Worm (Caenorhabditis elegans) whole organism, young adult: ENCODE data around the gene phy-2.

Experiments
- F10E7.11 ChIP-seq: sonication (generic microtip); optimal IDR thresholded peaks from 2 replicates; lab custom pipeline; 2017; ENCODE audit warnings: mild to moderate bottlenecking, missing genetic modification characterization, moderate library complexity, missing compliant biosample characterization
- K11D2.4 ChIP-seq: fragments of 200-800 bp; sonication (Bioruptor generic); IDR thresholded peaks from 2 replicates; pipeline ENCODE4 v1.3.6; 2022; ENCODE audit warnings: missing genetic modification reagents, missing genetic modification characterization, missing compliant biosample characterization
- ceh-79 ChIP-seq: sonication (generic microtip); optimal IDR thresholded peaks from 2 replicates; lab custom pipeline; 2017; ENCODE audit warnings: mild to moderate bottlenecking, missing genetic modification characterization, missing compliant biosample characterization
- dpl-1 ChIP-seq: fragments of 150-350 bp; optimal IDR thresholded peaks from 2 replicates; lab custom pipeline; 2014; ENCODE audit warnings: missing biosample characterization, missing genetic modification reagents, missing genetic modification characterization
- egrh-3 ChIP-seq: fragments of 200-800 bp; sonication (Bioruptor generic); IDR thresholded peaks from 2 replicates; pipeline ENCODE4 v1.3.6; 2022; ENCODE audit warnings: missing genetic modification reagents, missing genetic modification characterization, missing compliant biosample characterization
- gei-17 ChIP-seq: fragments of 200-800 bp; sonication (Bioruptor generic); optimal IDR thresholded peaks from 2 replicates; lab custom pipeline; 2018; ENCODE audit warnings: mild to moderate bottlenecking, missing genetic modification characterization, missing compliant biosample characterization
- him-1 ChIP-seq: sonication (generic microtip); optimal IDR thresholded peaks from 2 replicates; lab custom pipeline; 2016; ENCODE audit warnings: missing genotype, missing genetic modification reagents, missing genetic modification characterization, missing compliant biosample characterization
- lin-54 ChIP-seq: fragments of 200-800 bp; sonication (Bioruptor generic); optimal IDR thresholded peaks from 2 replicates; lab custom pipeline; 2018; ENCODE audit warnings: mild to moderate bottlenecking, missing genetic modification characterization, missing compliant biosample characterization
- madf-10 ChIP-seq: sonication (generic microtip); optimal IDR thresholded peaks from 2 replicates; lab custom pipeline; 2016; ENCODE audit warnings: mild to moderate bottlenecking, missing genetic modification characterization, missing compliant biosample characterization
- nhr-80 ChIP-seq: sonication (generic microtip); optimal IDR thresholded peaks from 2 replicates; lab custom pipeline; 2016; ENCODE audit warnings: missing genetic modification characterization, missing compliant biosample characterization
- unc-62 ChIP-seq: fragments of 150-350 bp; optimal IDR thresholded peaks from 2 replicates; lab custom pipeline; 2014; ENCODE audit warnings: missing biosample characterization, missing genetic modification reagents, missing genetic modification characterization

ce11 chrIV:12227012-12227411 is 11.2 kb upstream of the phy-2 start, which contains the start of gene mlt-3:
- TF ChIP-seq him-1: no peak
- TF ChIP-seq madf-10 (tag; lab: Kevin White, UChicago): no peak
- no peak for TF ChIP-seq egrh-3 (GFP tag; lab: Robert Waterston, UW)
- no peak for TF ChIP-seq unc-62 (GFP tag; lab: Kevin White, UChicago)
- no peak for TF ChIP-seq F10E7.11 (tag; lab: Kevin White, UChicago)
- TF ChIP-seq ceh-79 (tag; lab: Kevin White, UChicago): no peak
- TF ChIP-seq gei-17: no peak
- no peak for TF ChIP-seq dpl-1 (GFP tag; lab: Kevin White, UChicago)
- TF ChIP-seq K11D2.4 (GFP tag; lab: Robert Waterston, UW): no peak
- TF ChIP-seq lin-54 (GFP tag; lab: Kevin White, UChicago): no peak
- TF ChIP-seq nhr-80 (tag; lab: Kevin White, UChicago): no peak
